Worm (Caenorhabditis elegans): Measurements from ENCODE around the gene srw-44.
A peak's percentile ranks its signal among the peaks of the same experiment; 100 is the strongest.

The srw-44 gene

DNA sequence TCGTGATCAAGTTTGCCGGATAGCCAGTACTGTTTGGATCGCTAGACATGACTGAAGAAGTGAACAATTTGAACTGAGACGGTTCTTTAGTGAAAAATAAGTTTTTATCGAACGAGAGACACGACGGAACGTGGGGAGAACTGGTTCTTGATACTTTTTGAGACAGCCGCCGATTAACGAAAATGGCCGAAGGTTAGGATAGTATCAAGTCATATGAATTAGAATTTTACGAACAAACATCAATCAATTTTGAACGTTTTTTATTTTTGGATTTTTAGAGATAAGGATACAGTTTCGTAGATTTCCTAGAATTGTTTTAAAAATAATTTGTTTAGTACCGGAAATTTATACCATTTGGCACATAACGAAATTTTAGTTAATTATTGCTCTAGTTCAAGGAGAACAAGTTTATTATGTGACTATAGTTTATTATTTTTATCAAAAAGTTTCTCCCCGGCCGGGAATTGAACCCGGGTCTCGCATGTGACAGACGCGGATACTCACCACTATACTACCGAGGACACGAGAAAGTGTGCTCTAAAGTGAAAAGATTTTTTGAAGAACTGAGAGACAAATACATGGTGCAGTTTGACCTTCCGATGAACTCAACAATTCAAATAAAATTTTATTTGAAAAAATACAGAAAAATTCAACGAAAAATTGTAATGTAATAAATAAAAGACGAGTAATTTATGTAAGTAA, 31.6 kb upstream of the srw-44 start, which contains the start of gene W06G6.20 (continued):
- TF ChIP-seq Y67H2A.10 (GFP tag; conservative IDR thresholded peaks at IDR 0.05), result no peak
- no peak for TF ChIP-seq nhr-120 (GFP tag; IDR thresholded peaks at IDR 0.05)
- no peak for TF ChIP-seq F22D6.2 (tag; optimal IDR thresholded peaks at IDR 0.05)
- TF ChIP-seq B0035.1 (tag; optimal IDR thresholded peaks at IDR 0.05), result no peak
- peak; percentile 79 for TF ChIP-seq attf-6 (GFP tag; IDR thresholded peaks at IDR 0.05)
- no peak for TF ChIP-seq Y79H2A.3 (GFP tag; conservative IDR thresholded peaks at IDR 0.05)
- TF ChIP-seq ccch-3 (GFP tag; optimal IDR thresholded peaks at IDR 0.05), result no peak
- no peak for TF ChIP-seq sdz-38 (tag; optimal IDR thresholded peaks at IDR 0.05)
- TF ChIP-seq dpff-1 (tag; optimal IDR thresholded peaks at IDR 0.05), result no peak
- TF ChIP-seq lir-1 (GFP tag; conservative IDR thresholded peaks at IDR 0.05), result no peak
- TF ChIP-seq F39B2.1 (GFP tag; IDR thresholded peaks at IDR 0.05), result no peak
- no peak for TF ChIP-seq mes-4 (tag; optimal IDR thresholded peaks at IDR 0.05)
- TF ChIP-seq lag-1 (GFP tag; IDR thresholded peaks at IDR 0.05), result no peak
- no peak for TF ChIP-seq egl-44 (GFP tag; IDR thresholded peaks at IDR 0.05)
- peak; percentile 61; the same call in 1 of the 2 replicates for TF ChIP-seq ztf-25 (GFP tag; IDR thresholded peaks at IDR 0.05)
- TF ChIP-seq nhr-80 (tag; optimal IDR thresholded peaks at IDR 0.05), result peak; percentile 3
- no peak for TF ChIP-seq T26A5.8 (tag; optimal IDR thresholded peaks at IDR 0.05)
- TF ChIP-seq C06A6.2 (GFP tag; conservative IDR thresholded peaks at IDR 0.05), result no peak
- TF ChIP-seq sea-2 (GFP tag; IDR thresholded peaks at IDR 0.05), result no peak
- peak; percentile 39 for TF ChIP-seq nhr-90 (tag; optimal IDR thresholded peaks at IDR 0.05)
- TF ChIP-seq die-1 (tag; optimal IDR thresholded peaks at IDR 0.05), result peak; percentile 72
- no peak for TF ChIP-seq cebp-1 (GFP tag; IDR thresholded peaks at IDR 0.05)
- peak; percentile 31 for TF ChIP-seq cebp-1 (tag; optimal IDR thresholded peaks at IDR 0.05)
- TF ChIP-seq B0019.2 (GFP tag; conservative IDR thresholded peaks at IDR 0.05), result no peak
- no peak for TF ChIP-seq ceh-79 (tag; optimal IDR thresholded peaks at IDR 0.05)
- TF ChIP-seq unc-62 (GFP tag; optimal IDR thresholded peaks at IDR 0.05), result no peak
- TF ChIP-seq ztf-28 (GFP tag; IDR thresholded peaks at IDR 0.05), result no peak
- TF ChIP-seq snpc-1.3 (tag; optimal IDR thresholded peaks at IDR 0.05; ENCODE audit: insufficient read depth), result peak; percentile 65
- TF ChIP-seq rpc-1 (optimal IDR thresholded peaks at IDR 0.05), result peak; percentile 71
- peak; percentile 90 for TF ChIP-seq rpc-1 (tag; optimal IDR thresholded peaks at IDR 0.05)
- peak; percentile 22 for TF ChIP-seq lsy-27 (tag; optimal IDR thresholded peaks at IDR 0.05; ENCODE audit: borderline replicate concordance, insufficient read depth)
- no peak for TF ChIP-seq nfya-1 (tag; optimal IDR thresholded peaks at IDR 0.05; ENCODE audit: borderline replicate concordance, insufficient read depth)
- peak; percentile 59 for TF ChIP-seq snpc-3.4 (tag; optimal IDR thresholded peaks at IDR 0.05)
- peak; percentile 3 for TF ChIP-seq madf-10 (tag; optimal IDR thresholded peaks at IDR 0.05)
- TF ChIP-seq aptf-3 (GFP tag; IDR thresholded peaks at IDR 0.05), result no peak
- TF ChIP-seq tlf-1 (GFP tag; optimal IDR thresholded peaks at IDR 0.05), result no peak
- no peak for TF ChIP-seq Y53F4B.3 (GFP tag; IDR thresholded peaks at IDR 0.05)
- peak; percentile 24 for TF ChIP-seq mxl-1 (tag; optimal IDR thresholded peaks at IDR 0.05)
- TF ChIP-seq lsl-1 (GFP tag; optimal IDR thresholded peaks at IDR 0.05), result no peak
- no peak for TF ChIP-seq F33H1.4 (GFP tag; IDR thresholded peaks at IDR 0.05)
- TF ChIP-seq B0336.3 (GFP tag; IDR thresholded peaks at IDR 0.05), result no peak
- no peak for TF ChIP-seq ztf-26 (tag; optimal IDR thresholded peaks at IDR 0.05)
- no peak for TF ChIP-seq xnd-1 (tag; optimal IDR thresholded peaks at IDR 0.05)
- TF ChIP-seq sptf-2 (GFP tag; optimal IDR thresholded peaks at IDR 0.05), result no peak
- peak; percentile 75 for TF ChIP-seq snpc-1.1 (tag; optimal IDR thresholded peaks at IDR 0.05; ENCODE audit: insufficient read depth)
- TF ChIP-seq somi-1 (GFP tag; optimal IDR thresholded peaks at IDR 0.05), result no peak
- TF ChIP-seq ceh-40 (GFP tag; IDR thresholded peaks at IDR 0.05), result no peak
- TF ChIP-seq ceh-58 (GFP tag; IDR thresholded peaks at IDR 0.05), result no peak
- TF ChIP-seq F23B12.7 (tag; optimal IDR thresholded peaks at IDR 0.05; ENCODE audit: insufficient read depth), result peak; percentile 70
